Worm (Caenorhabditis elegans) whole organism, L3 larva: Measurements from ENCODE around the gene mob-2.

Experiments used
- ceh-16 ChIP-seq: sonication (generic microtip); optimal IDR thresholded peaks from 2 replicates; lab custom pipeline; 2017; ENCODE audit warnings: missing biosample characterization, missing genetic modification characterization
- elt-3 ChIP-seq, 3 experiments: fragments of 150-350 bp in 1 of 3; sonication (generic microtip) in 2 of 3; optimal IDR thresholded peaks; 2 replicates in 2 of 3; 4 replicates in 1 of 3; lab custom pipeline; 2014 to 2017; ENCODE audit warnings: missing biosample characterization in 3 of 3, missing genetic modification characterization in 3 of 3
- lin-15B ChIP-seq: fragments of 150-350 bp; optimal IDR thresholded peaks from 2 replicates; lab custom pipeline; 2014; ENCODE audit warnings: missing biosample characterization, missing genetic modification characterization
- lsy-12 ChIP-seq: sonication (generic microtip); optimal IDR thresholded peaks from 2 replicates; lab custom pipeline; 2016; ENCODE audit warnings: mild to moderate bottlenecking, missing genetic modification characterization, missing compliant biosample characterization
- mml-1 ChIP-seq: fragments of 150-350 bp; sonication (generic microtip); optimal IDR thresholded peaks from 3 replicates; lab custom pipeline; 2014; ENCODE audit warnings: missing biosample characterization, missing genetic modification characterization
- nfya-1 ChIP-seq: sonication (generic microtip); optimal IDR thresholded peaks from 2 replicates; lab custom pipeline; 2017; ENCODE audit warnings: missing genetic modification characterization, mild to moderate bottlenecking, missing compliant biosample characterization, antibody characterized with exemption, moderate library complexity; ENCODE audit not compliant: insufficient read depth
- nhr-11 ChIP-seq: fragments of 150-350 bp; optimal IDR thresholded peaks from 2 replicates; lab custom pipeline; 2014; ENCODE audit warnings: missing biosample characterization, missing genetic modification characterization
- nhr-12 ChIP-seq: fragments of 150-350 bp; optimal IDR thresholded peaks from 2 replicates; lab custom pipeline; 2014; ENCODE audit warnings: missing biosample characterization, missing genetic modification characterization
- nhr-28 ChIP-seq: fragments of 150-350 bp; optimal IDR thresholded peaks from 2 replicates; lab custom pipeline; 2014; ENCODE audit warnings: missing biosample characterization, missing genetic modification characterization
- tbx-2 ChIP-seq: sonication (generic microtip); optimal IDR thresholded peaks from 2 replicates; lab custom pipeline; 2016; ENCODE audit warnings: mild to moderate bottlenecking, missing genetic modification characterization, missing compliant biosample characterization
- unc-39 ChIP-seq: sonication (generic microtip); optimal IDR thresholded peaks from 4 replicates; lab custom pipeline; 2017; ENCODE audit warnings: missing biosample characterization, missing genetic modification characterization
- zag-1 ChIP-seq: fragments of 150-350 bp; optimal IDR thresholded peaks from 2 replicates; lab custom pipeline; 2014; ENCODE audit warnings: missing biosample characterization, missing genetic modification characterization

- TF ChIP-seq nhr-11 (no peak), nhr-28 (tag; lab: Kevin White, UChicago) (no peak), lsy-12 (tag; lab: Kevin White, UChicago) (no peak), nhr-12 (tag; lab: Kevin White, UChicago) (no peak), unc-39 (no peak), nfya-1 (tag; lab: Kevin White, UChicago) (no peak), lin-15B (tag; lab: Kevin White, UChicago) (no peak), zag-1 (tag; lab: Kevin White, UChicago) (no peak), mml-1 (tag; lab: Kevin White, UChicago) (no peak), elt-3 (tag; optimal IDR thresholded peaks at IDR 0.05; lab: Kevin White, UChicago) (no peak), tbx-2 (tag; lab: Kevin White, UChicago) (no peak), ceh-16 (tag; lab: Kevin White, UChicago) (no peak)
These were observed 56.4 kb downstream of the mob-2 start, which contains the start of gene F17H10.2 for ce11 chrX:13113457-13113856.
